Worm (Caenorhabditis elegans) whole organism, mixed stage, embryonic: ENCODE data around the gene nucb-1.

ENCODE experiments used
- bed-3 ChIP-seq: fragments of 200-800 bp; sonication (Bioruptor generic); optimal IDR thresholded peaks from 3 replicates; lab custom pipeline; 2018; ENCODE audit warnings: mild to moderate bottlenecking, missing genetic modification characterization, moderate library complexity, missing compliant biosample characterization
- ceh-39 ChIP-seq: fragments of 150-350 bp; optimal IDR thresholded peaks from 2 replicates; lab custom pipeline; 2014; ENCODE audit warnings: missing biosample characterization, missing genetic modification characterization
- ceh-43 ChIP-seq: fragments of 200-800 bp; sonication (Bioruptor generic); optimal IDR thresholded peaks from 2 replicates; lab custom pipeline; 2018; ENCODE audit warnings: mild to moderate bottlenecking, missing genetic modification characterization, moderate library complexity, missing compliant biosample characterization
- ces-1 ChIP-seq: fragments of 150-350 bp; optimal IDR thresholded peaks from 2 replicates; lab custom pipeline; 2014; ENCODE audit warnings: missing biosample characterization, missing genetic modification reagents, missing genetic modification characterization
- cnd-1 ChIP-seq: fragments of 200-800 bp; sonication (Bioruptor generic); optimal IDR thresholded peaks from 2 replicates; lab custom pipeline; 2018; ENCODE audit warnings: mild to moderate bottlenecking, missing genetic modification characterization, missing compliant biosample characterization
- elt-1 ChIP-seq: sonication (generic microtip); optimal IDR thresholded peaks from 2 replicates; lab custom pipeline; 2017; ENCODE audit warnings: missing genetic modification characterization, mild to moderate bottlenecking, missing compliant biosample characterization, antibody characterized with exemption, moderate library complexity, borderline replicate concordance; ENCODE audit not compliant: insufficient read depth
- flh-1 ChIP-seq: fragments of 200-800 bp; sonication (Bioruptor generic); optimal IDR thresholded peaks from 2 replicates; lab custom pipeline; 2018; ENCODE audit warnings: mild to moderate bottlenecking, missing genetic modification characterization, moderate library complexity, missing compliant biosample characterization
- ham-2 ChIP-seq: fragments of 200-800 bp; sonication (Bioruptor generic); optimal IDR thresholded peaks from 2 replicates; lab custom pipeline; 2018; ENCODE audit warnings: mild to moderate bottlenecking, missing genetic modification characterization, missing compliant biosample characterization
- hlh-1 ChIP-seq: fragments of 150-350 bp; optimal IDR thresholded peaks from 2 replicates; lab custom pipeline; 2014; ENCODE audit warnings: missing biosample characterization, missing genetic modification reagents, missing genetic modification characterization
- lin-13 ChIP-seq: fragments of 150-350 bp; optimal IDR thresholded peaks from 2 replicates; lab custom pipeline; 2014; ENCODE audit warnings: missing biosample characterization, missing genetic modification characterization
- lsy-2 ChIP-seq: fragments of 150-350 bp; optimal IDR thresholded peaks from 2 replicates; lab custom pipeline; 2014; ENCODE audit warnings: missing biosample characterization, missing genetic modification characterization
- mab-5 ChIP-seq: fragments of 150-350 bp; optimal IDR thresholded peaks from 2 replicates; lab custom pipeline; 2014; ENCODE audit warnings: missing biosample characterization, missing genetic modification characterization
- mep-1 ChIP-seq: fragments of 150-350 bp; optimal IDR thresholded peaks from 2 replicates; lab custom pipeline; 2017; ENCODE audit warnings: missing biosample characterization, missing genetic modification reagents, missing genetic modification characterization, inconsistent platforms
- mls-2 ChIP-seq: sonication (generic microtip); optimal IDR thresholded peaks from 2 replicates; lab custom pipeline; 2016; ENCODE audit warnings: mild to moderate bottlenecking, missing genetic modification characterization, moderate library complexity, missing compliant biosample characterization
- nhr-12 ChIP-seq: fragments of 150-350 bp; optimal IDR thresholded peaks from 2 replicates; lab custom pipeline; 2014; ENCODE audit warnings: missing biosample characterization, missing genetic modification characterization
- nhr-2 ChIP-seq: fragments of 150-350 bp; optimal IDR thresholded peaks from 2 replicates; lab custom pipeline; 2014; ENCODE audit warnings: missing biosample characterization, missing genetic modification characterization
- nhr-237 ChIP-seq: fragments of 150-350 bp; optimal IDR thresholded peaks from 2 replicates; lab custom pipeline; 2014; ENCODE audit warnings: missing biosample characterization, missing genetic modification characterization
- nhr-76 ChIP-seq: sonication (generic microtip); optimal IDR thresholded peaks from 2 replicates; lab custom pipeline; 2017; ENCODE audit warnings: missing biosample characterization, missing genetic modification characterization
- snpc-4 ChIP-seq: fragments of 150-350 bp; optimal IDR thresholded peaks from 2 replicates; lab custom pipeline; 2014; ENCODE audit warnings: missing biosample characterization, missing genetic modification characterization
- sptf-1 ChIP-seq: sonication (generic microtip); optimal IDR thresholded peaks from 2 replicates; lab custom pipeline; 2017; ENCODE audit warnings: mild to moderate bottlenecking, missing genetic modification characterization, moderate library complexity, missing compliant biosample characterization
- tbx-8 ChIP-seq: fragments of 200-800 bp; sonication (Bioruptor generic); optimal IDR thresholded peaks from 2 replicates; lab custom pipeline; 2018; ENCODE audit warnings: mild to moderate bottlenecking, missing genetic modification characterization, moderate library complexity, missing compliant biosample characterization
- unc-120 ChIP-seq: sonication (generic microtip); optimal IDR thresholded peaks from 2 replicates; lab custom pipeline; 2017; ENCODE audit warnings: missing genetic modification characterization, missing compliant biosample characterization; ENCODE audit not compliant: poor library complexity, severe bottlenecking
- unc-39 ChIP-seq: fragments of 150-350 bp; optimal IDR thresholded peaks from 2 replicates; lab custom pipeline; 2014; ENCODE audit warnings: missing biosample characterization, missing genetic modification characterization
- unc-62 ChIP-seq: fragments of 150-350 bp; optimal IDR thresholded peaks from 2 replicates; lab custom pipeline; 2014; ENCODE audit warnings: missing biosample characterization, missing genetic modification reagents, missing genetic modification characterization
- zip-8 ChIP-seq: fragments of 150-350 bp; optimal IDR thresholded peaks from 2 replicates; lab custom pipeline; 2014; ENCODE audit warnings: missing biosample characterization, missing genetic modification characterization

The nucb-1 gene

DNA sequence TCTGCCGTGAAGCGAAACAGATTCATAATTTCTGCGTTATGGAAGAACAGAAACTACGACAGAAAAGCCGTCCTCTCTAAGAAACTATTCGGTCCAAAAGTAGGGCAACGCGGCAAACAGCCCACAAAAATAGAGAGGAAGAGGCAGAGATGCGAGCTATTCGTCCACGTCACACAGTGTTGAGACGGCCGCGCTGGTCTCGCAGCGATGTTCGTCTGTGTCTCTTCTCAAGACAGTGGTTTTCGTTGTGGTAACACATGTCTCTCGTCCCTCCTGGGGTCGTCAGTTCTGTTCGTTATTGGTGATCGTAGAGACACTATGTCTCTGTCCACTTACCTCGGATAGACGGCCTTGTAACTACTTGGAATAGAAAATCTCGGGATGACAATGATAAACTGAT lies 38.8 kb upstream of the nucb-1 start, which contains the start of gene erd-2.1:
TSS of gene erd-2.1 (minus strand) at position 114 of the 400 bp plus-strand sequence.
- TF ChIP-seq lsy-2 (no peak), unc-62 (GFP tag; lab: Kevin White, UChicago) (peak; percentile 22), ces-1 (GFP tag; lab: Kevin White, UChicago) (peak; percentile 28), snpc-4 (tag; lab: Kevin White, UChicago) (no peak), cnd-1 (tag; lab: Kevin White, UChicago) (peak; percentile 0), ham-2 (GFP tag; lab: Kevin White, UChicago) (peak; percentile 62), hlh-1 (tag; lab: Kevin White, UChicago) (peak; percentile 86), unc-120 (tag; lab: Kevin White, UChicago) (peak; percentile 45), mep-1 (tag; lab: Kevin White, UChicago) (peak; percentile 26), elt-1 (tag; lab: Kevin White, UChicago) (no peak), sptf-1 (peak; percentile 47), lin-13 (tag; lab: Kevin White, UChicago) (peak; percentile 14), ceh-39 (tag; lab: Kevin White, UChicago) (peak; percentile 14)
- TF ChIP-seq, all 35 proteins: peak for 10

DNA sequence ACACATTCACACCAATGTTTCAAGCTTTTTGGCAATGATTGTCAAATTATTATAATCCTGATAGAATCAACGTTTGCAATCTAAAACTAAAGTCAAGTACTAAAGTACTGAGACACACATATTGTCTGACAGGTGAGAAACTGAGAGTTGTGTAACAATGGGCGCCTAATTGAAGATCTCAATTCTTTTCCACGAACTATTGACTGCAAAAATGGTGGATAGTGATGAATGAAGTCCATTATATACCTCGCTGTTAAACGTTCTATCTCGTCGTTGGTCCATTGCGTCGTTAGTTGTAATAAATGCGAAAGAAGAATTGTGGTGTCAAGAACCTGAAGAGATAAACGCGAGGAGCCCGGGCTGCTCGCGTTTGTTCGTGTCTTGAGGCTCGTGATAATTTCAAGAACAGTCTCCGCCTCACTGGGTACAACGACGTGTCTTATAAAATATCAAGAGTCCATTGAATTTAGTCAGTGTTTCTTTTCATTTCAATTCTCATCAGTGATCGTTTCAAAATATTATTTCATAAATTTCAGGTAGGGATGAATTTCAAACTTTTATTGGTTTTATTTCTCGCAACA lies 37.3 kb upstream of the nucb-1 start, which contains the start of gene F09B9.4:
TSS of gene F09B9.4 (plus strand) at position 531 of the 581 bp plus-strand sequence.
- peak; percentile 47 for TF ChIP-seq hlh-1 (tag; lab: Kevin White, UChicago)
- TF ChIP-seq mls-2: no peak
- TF ChIP-seq, all 35 proteins: peak for 1

ce11 chrX:10162476-10162875 lies 35.0 kb upstream of the nucb-1 start:
- TF ChIP-seq ces-1 (GFP tag; lab: Kevin White, UChicago) (peak; percentile 72), lsy-2 (no peak)
- TF ChIP-seq, all 35 proteins: peak for 1

- TF ChIP-seq sptf-1 (no peak), ces-1 (GFP tag; lab: Kevin White, UChicago) (peak; percentile 64)
Observed at ce11 chrX:10163212-10163611, 34.3 kb upstream of the nucb-1 start.

DNA sequence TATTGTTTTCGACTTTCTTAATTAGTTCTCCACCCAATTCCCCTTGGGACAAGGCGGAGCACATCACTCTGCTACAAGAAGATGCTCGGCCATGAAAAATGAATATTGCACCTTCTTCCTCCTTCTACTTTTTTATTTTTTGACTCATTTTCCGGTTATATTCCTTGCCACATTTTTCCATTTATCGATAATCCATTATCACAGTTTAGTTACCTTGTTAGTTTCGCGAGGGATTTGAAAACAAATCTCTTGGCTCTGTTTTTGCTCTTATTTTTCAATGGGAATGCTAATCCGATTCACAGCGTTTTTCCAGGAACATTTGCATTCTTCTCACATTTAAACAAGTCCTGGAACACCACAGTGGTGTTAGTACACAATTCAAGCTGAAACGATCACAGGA lies 30.5 kb upstream of the nucb-1 start, which contains the start of gene rnp-9:
TSS of gene rnp-9 (plus strand) at position 301 of the 400 bp plus-strand sequence.
- no peak for TF ChIP-seq nhr-237 (tag; lab: Kevin White, UChicago)
- no peak for TF ChIP-seq mab-5
- TF ChIP-seq ceh-43 (GFP tag; lab: Kevin White, UChicago): no peak
- no peak for TF ChIP-seq nhr-12 (tag; lab: Kevin White, UChicago)
- no peak for TF ChIP-seq elt-1 (tag; lab: Kevin White, UChicago)
- no peak for TF ChIP-seq unc-62 (GFP tag; lab: Kevin White, UChicago)
- no peak for TF ChIP-seq ces-1 (GFP tag; lab: Kevin White, UChicago)
- no peak for TF ChIP-seq ham-2 (GFP tag; lab: Kevin White, UChicago)
- TF ChIP-seq cnd-1 (tag; lab: Kevin White, UChicago): no peak
- TF ChIP-seq, all 35 proteins: peak for 0

DNA sequence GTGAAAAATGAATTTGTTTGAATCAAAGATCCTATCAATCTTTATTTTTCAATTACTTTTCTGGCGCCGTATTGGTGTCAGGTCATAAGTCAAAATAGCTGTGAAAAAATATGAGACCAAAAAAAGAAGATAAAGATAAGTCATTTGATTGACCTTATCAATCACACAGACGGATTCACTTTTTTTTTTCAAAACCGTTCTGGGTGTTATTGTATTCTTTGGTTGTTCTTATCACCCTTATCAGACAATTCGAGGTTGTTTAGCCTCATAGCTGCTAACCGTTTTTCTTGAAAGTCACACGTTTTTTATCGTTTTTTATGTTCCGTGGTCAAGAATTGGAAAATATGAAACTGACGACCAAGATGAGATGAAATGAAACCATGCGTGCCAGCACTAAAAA lies 29.0 kb upstream of the nucb-1 start:
- TF ChIP-seq cnd-1 (tag; lab: Kevin White, UChicago) (no peak), nhr-237 (tag; lab: Kevin White, UChicago) (no peak), flh-1 (no peak), nhr-12 (tag; lab: Kevin White, UChicago) (no peak)

DNA sequence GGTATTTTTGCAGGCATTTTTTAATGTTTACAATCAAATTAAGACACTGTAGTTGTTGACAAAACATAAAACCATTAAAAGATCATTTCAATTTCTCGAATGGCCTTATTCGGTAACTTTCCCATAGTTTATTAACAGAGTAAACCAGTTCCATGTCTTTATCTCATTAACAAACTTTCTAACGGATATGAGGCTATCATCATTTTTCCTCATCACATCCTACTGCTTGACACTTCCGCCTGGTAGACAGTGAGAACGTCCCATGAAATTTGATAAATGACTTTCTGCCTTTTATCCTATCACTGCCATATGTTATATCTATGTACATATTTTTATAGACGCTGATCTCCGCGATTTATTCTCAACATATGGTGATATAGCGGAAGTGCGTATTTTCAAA lies 26.9 kb upstream of the nucb-1 start:
- TF ChIP-seq unc-39 (tag; lab: Kevin White, UChicago) (no peak), ham-2 (GFP tag; lab: Kevin White, UChicago) (no peak), ces-1 (GFP tag; lab: Kevin White, UChicago) (no peak), bed-3 (GFP tag; lab: Kevin White, UChicago) (no peak), nhr-2 (tag; lab: Kevin White, UChicago) (no peak), nhr-76 (tag; lab: Kevin White, UChicago) (no peak), zip-8 (no peak), nhr-12 (tag; lab: Kevin White, UChicago) (no peak), snpc-4 (tag; lab: Kevin White, UChicago) (no peak), tbx-8 (GFP tag; lab: Kevin White, UChicago) (no peak)
